Worm (Caenorhabditis elegans) whole organism, late embryonic: ENCODE measurements around the gene srh-89.

Experiments used
- C08G9.2 ChIP-seq: sonication (generic microtip); optimal IDR thresholded peaks from 2 replicates; lab custom pipeline; 2016; ENCODE audit warnings: mild to moderate bottlenecking, missing genetic modification characterization, moderate library complexity, missing compliant biosample characterization
- C38D4.7 ChIP-seq: fragments of 200-800 bp; sonication (Bioruptor generic); optimal IDR thresholded peaks from 2 replicates; lab custom pipeline; 2018; ENCODE audit warnings: mild to moderate bottlenecking, missing genetic modification characterization, moderate library complexity, missing compliant biosample characterization
- K09A11.1 ChIP-seq: sonication (generic microtip); optimal IDR thresholded peaks from 2 replicates; lab custom pipeline; 2017; ENCODE audit warnings: antibody characterized with exemption, mild to moderate bottlenecking, missing genetic modification characterization, missing compliant biosample characterization; ENCODE audit not compliant: insufficient read depth
- T23F11.4 ChIP-seq: fragments of 200-800 bp; sonication (Bioruptor generic); optimal IDR thresholded peaks from 2 replicates; lab custom pipeline; 2018; ENCODE audit warnings: mild to moderate bottlenecking, missing genetic modification characterization, missing compliant biosample characterization
- ahr-1 ChIP-seq: sonication (generic microtip); optimal IDR thresholded peaks from 2 replicates; lab custom pipeline; 2016; ENCODE audit warnings: missing genetic modification characterization, missing compliant biosample characterization
- ama-1 ChIP-seq: fragments of 150-350 bp; optimal IDR thresholded peaks from 2 replicates; lab custom pipeline; 2014
- ceh-2 ChIP-seq: sonication (generic microtip); optimal IDR thresholded peaks from 2 replicates; lab custom pipeline; 2016; ENCODE audit warnings: missing genotype, missing genetic modification characterization, missing compliant biosample characterization
- ceh-22 ChIP-seq: sonication (generic microtip); optimal IDR thresholded peaks from 2 replicates; lab custom pipeline; 2017; ENCODE audit warnings: missing biosample characterization, missing genetic modification characterization
- ceh-24 ChIP-seq: sonication (generic microtip); optimal IDR thresholded peaks from 2 replicates; lab custom pipeline; 2016; ENCODE audit warnings: mild to moderate bottlenecking, missing genetic modification characterization, missing compliant biosample characterization
- ceh-30 ChIP-seq: fragments of 150-350 bp; optimal IDR thresholded peaks from 2 replicates; lab custom pipeline; 2014; ENCODE audit warnings: missing biosample characterization, missing genetic modification characterization
- ceh-34 ChIP-seq: sonication (generic microtip); optimal IDR thresholded peaks from 2 replicates; lab custom pipeline; 2016; ENCODE audit warnings: mild to moderate bottlenecking, missing genetic modification characterization, missing compliant biosample characterization
- ceh-45 ChIP-seq: fragments of 200-800 bp; sonication (Bioruptor generic); IDR thresholded peaks from 2 replicates; pipeline ENCODE4 v1.3.6; 2022; ENCODE audit warnings: missing genetic modification reagents, missing genetic modification characterization, missing compliant biosample characterization
- ceh-6 ChIP-seq: fragments of 200-800 bp; sonication (Bioruptor generic); optimal IDR thresholded peaks from 2 replicates; lab custom pipeline; 2018; ENCODE audit warnings: mild to moderate bottlenecking, missing genetic modification characterization, missing compliant biosample characterization
- ceh-9 ChIP-seq: sonication (generic microtip); optimal IDR thresholded peaks from 2 replicates; lab custom pipeline; 2016; ENCODE audit warnings: mild to moderate bottlenecking, missing genetic modification characterization, inconsistent platforms, missing compliant biosample characterization
- che-1 ChIP-seq: sonication (generic microtip); optimal IDR thresholded peaks from 2 replicates; lab custom pipeline; 2016; ENCODE audit warnings: mild to moderate bottlenecking, missing genetic modification characterization, missing compliant biosample characterization
- dmd-4 ChIP-seq: sonication (generic microtip); optimal IDR thresholded peaks from 2 replicates; lab custom pipeline; 2016; ENCODE audit warnings: borderline replicate concordance, missing genetic modification characterization, missing compliant biosample characterization
- fkh-6 ChIP-seq: sonication (generic microtip); optimal IDR thresholded peaks from 2 replicates; lab custom pipeline; 2016; ENCODE audit warnings: missing genetic modification characterization, missing compliant biosample characterization
- gmeb-2 ChIP-seq: sonication (generic microtip); optimal IDR thresholded peaks from 2 replicates; lab custom pipeline; 2016; ENCODE audit warnings: missing genetic modification characterization, inconsistent platforms, missing compliant biosample characterization
- hlh-30 ChIP-seq: sonication (generic microtip); optimal IDR thresholded peaks from 2 replicates; lab custom pipeline; 2017; ENCODE audit warnings: antibody characterized with exemption, missing genetic modification characterization, missing compliant biosample characterization; ENCODE audit not compliant: insufficient read depth
- hlh-6 ChIP-seq: sonication (generic microtip); optimal IDR thresholded peaks from 2 replicates; lab custom pipeline; 2016; ENCODE audit warnings: missing genotype, missing genetic modification characterization, missing compliant biosample characterization
- hlh-8 ChIP-seq: sonication (generic microtip); optimal IDR thresholded peaks from 2 replicates; lab custom pipeline; 2016; ENCODE audit warnings: missing genotype, missing genetic modification characterization, missing compliant biosample characterization
- lim-6 ChIP-seq: sonication (generic microtip); optimal IDR thresholded peaks from 2 replicates; lab custom pipeline; 2016; ENCODE audit warnings: missing genetic modification characterization, missing compliant biosample characterization
- lin-11 ChIP-seq: fragments of 200-800 bp; sonication (Bioruptor generic); optimal IDR thresholded peaks from 2 replicates; lab custom pipeline; 2018; ENCODE audit warnings: mild to moderate bottlenecking, missing genetic modification characterization, missing compliant biosample characterization
- mec-3 ChIP-seq: sonication (generic microtip); optimal IDR thresholded peaks from 2 replicates; lab custom pipeline; 2016; ENCODE audit warnings: borderline replicate concordance, missing genetic modification characterization, missing compliant biosample characterization
- nhr-11 ChIP-seq: fragments of 150-350 bp; optimal IDR thresholded peaks from 2 replicates; lab custom pipeline; 2014; ENCODE audit warnings: missing biosample characterization, missing genetic modification characterization
- odd-2 ChIP-seq: sonication (generic microtip); optimal IDR thresholded peaks from 2 replicates; lab custom pipeline; 2017; ENCODE audit warnings: antibody characterized with exemption, mild to moderate bottlenecking, missing genetic modification characterization, missing compliant biosample characterization
- pag-3 ChIP-seq: sonication (generic microtip); optimal IDR thresholded peaks from 2 replicates; lab custom pipeline; 2016; ENCODE audit warnings: missing compliant biosample characterization, missing genetic modification characterization, borderline replicate concordance
- pat-9 ChIP-seq: fragments of 200-800 bp; sonication (Bioruptor generic); optimal IDR thresholded peaks from 2 replicates; lab custom pipeline; 2018; ENCODE audit warnings: mild to moderate bottlenecking, missing genetic modification characterization, moderate library complexity, missing compliant biosample characterization
- pax-1 ChIP-seq: fragments of 150-350 bp; optimal IDR thresholded peaks from 2 replicates; lab custom pipeline; 2014; ENCODE audit warnings: missing biosample characterization, missing genetic modification characterization
- pha-2 ChIP-seq: sonication (generic microtip); optimal IDR thresholded peaks from 2 replicates; lab custom pipeline; 2017; ENCODE audit warnings: mild to moderate bottlenecking, missing genetic modification characterization, missing compliant biosample characterization
- pha-4 ChIP-seq: fragments of 150-350 bp; optimal IDR thresholded peaks from 2 replicates; lab custom pipeline; 2018; ENCODE audit warnings: missing biosample characterization, missing genetic modification reagents, missing genetic modification characterization
- sox-2 ChIP-seq: fragments of 200-800 bp; sonication (Bioruptor generic); IDR thresholded peaks from 2 replicates; pipeline ENCODE4 v1.3.6; 2022; ENCODE audit warnings: missing genetic modification reagents, missing genetic modification characterization, missing compliant biosample characterization
- tbx-7 ChIP-seq: sonication (generic microtip); optimal IDR thresholded peaks from 2 replicates; lab custom pipeline; 2016; ENCODE audit warnings: missing genotype, missing genetic modification characterization, missing compliant biosample characterization
- unc-42 ChIP-seq: sonication (generic microtip); optimal IDR thresholded peaks from 2 replicates; lab custom pipeline; 2016; ENCODE audit warnings: missing genotype, missing genetic modification characterization, missing compliant biosample characterization
- zip-5 ChIP-seq: sonication (generic microtip); optimal IDR thresholded peaks from 2 replicates; lab custom pipeline; 2016; ENCODE audit warnings: missing genetic modification characterization, missing compliant biosample characterization
- ztf-16 ChIP-seq: sonication (generic microtip); optimal IDR thresholded peaks from 2 replicates; lab custom pipeline; 2017; ENCODE audit warnings: missing genetic modification characterization, missing compliant biosample characterization

The srh-89 gene

ce11 chrV:7454236-7454635 is 10.4 kb downstream of the srh-89 start, which contains the start of gene try-8:
TSS of gene try-8 (minus strand) at chrV:7454336.
- TF ChIP-seq ceh-30 (tag; lab: Kevin White, UChicago): no peak
- no peak for TF ChIP-seq T23F11.4 (GFP tag; lab: Kevin White, UChicago)
- no peak for TF ChIP-seq nhr-11 (tag; lab: Kevin White, UChicago)
- no peak for TF ChIP-seq gmeb-2 (tag; lab: Kevin White, UChicago)
- TF ChIP-seq pag-3 (tag; lab: Kevin White, UChicago): no peak
- no peak for TF ChIP-seq unc-42 (tag; lab: Kevin White, UChicago)
- no peak for TF ChIP-seq pha-4
- TF ChIP-seq ceh-2 (tag; lab: Kevin White, UChicago): no peak
- no peak for TF ChIP-seq C08G9.2
- no peak for TF ChIP-seq pax-1
- TF ChIP-seq sox-2 (GFP tag; lab: Robert Waterston, UW): no peak

- TF ChIP-seq ceh-45 (GFP tag; lab: Robert Waterston, UW) (no peak), C08G9.2 (no peak), ztf-16 (tag; lab: Kevin White, UChicago) (no peak), lim-6 (tag; lab: Kevin White, UChicago) (no peak), fkh-6 (tag; lab: Kevin White, UChicago) (no peak), pha-2 (tag; lab: Kevin White, UChicago) (no peak), che-1 (tag; lab: Kevin White, UChicago) (no peak), pat-9 (tag; lab: Kevin White, UChicago) (no peak), ceh-2 (tag; lab: Kevin White, UChicago) (no peak), ceh-9 (tag; lab: Kevin White, UChicago) (no peak), ama-1 (lab: Kevin White, UChicago) (no peak), hlh-30 (tag; lab: Kevin White, UChicago) (no peak), dmd-4 (tag; lab: Kevin White, UChicago) (no peak), odd-2 (no peak), lin-11 (no peak), hlh-6 (tag; lab: Kevin White, UChicago) (no peak)
Measured at ce11 chrV:7451421-7451820, 13.2 kb downstream of the srh-89 start, which contains the start of gene try-11. TSS of gene try-11 (plus strand) at chrV:7451721.

- TF ChIP-seq zip-5 (tag; lab: Kevin White, UChicago) (no peak), ceh-34 (tag; lab: Kevin White, UChicago) (no peak), hlh-6 (tag; lab: Kevin White, UChicago) (no peak), ceh-6 (GFP tag; lab: Kevin White, UChicago) (no peak), ceh-22 (tag; lab: Kevin White, UChicago) (no peak), ama-1 (lab: Kevin White, UChicago) (no peak), ahr-1 (tag; lab: Kevin White, UChicago) (no peak), ceh-24 (no peak), ceh-9 (tag; lab: Kevin White, UChicago) (no peak), tbx-7 (tag; lab: Kevin White, UChicago) (no peak), mec-3 (no peak), K09A11.1 (tag; lab: Kevin White, UChicago) (no peak), pax-1 (no peak), hlh-8 (tag; lab: Kevin White, UChicago) (no peak), pag-3 (tag; lab: Kevin White, UChicago) (no peak), ceh-30 (tag; lab: Kevin White, UChicago) (no peak)
Measured at ce11 chrV:7449303-7449827, 15.2 kb downstream of the srh-89 start, which contains the start of gene try-12. TSS of gene try-12 (plus strand) at chrV:7449353.

- no peak for TF ChIP-seq C38D4.7 (GFP tag; lab: Kevin White, UChicago)
Measured at ce11 chrV:7446965-7447364, 17.6 kb downstream of the srh-89 start, which contains the start of gene F25E5.5. TSS of gene F25E5.5 (plus strand) at chrV:7447265.
